Fruit fly (Drosophila melanogaster): ENCODE results near the gene Grx5.

Gene Grx5

dm6 chrX:14805646-14806045 is 32.4 kb downstream of the Grx5 start:
- TF ChIP-seq Pif1B (GFP tag; optimal IDR thresholded peaks at IDR 0.05) (peak; percentile 9), Ets98B (GFP tag; IDR thresholded peaks at IDR 0.05) (peak; percentile 19; the same call in 1 of the 2 replicates), Pif1A (GFP tag; optimal IDR thresholded peaks at IDR 0.05) (peak; percentile 18), rn (GFP tag; IDR thresholded peaks at IDR 0.05) (no peak), CG8301 (tag; optimal IDR thresholded peaks at IDR 0.05) (peak; percentile 15), CG4496 (GFP tag; IDR thresholded peaks at IDR 0.05) (peak; percentile 62), CG34367 (tag; optimal IDR thresholded peaks at IDR 0.05) (no peak)

dm6 chrX:14802611-14803110 is 35.3 kb downstream of the Grx5 start:
- no peak for TF ChIP-seq CG4496 (GFP tag; IDR thresholded peaks at IDR 0.05)
- no peak for TF ChIP-seq CG32121 (GFP tag; IDR thresholded peaks at IDR 0.05)
- TF ChIP-seq EcR (GFP tag; optimal IDR thresholded peaks at IDR 0.05), result no peak
- no peak for TF ChIP-seq Pif1A (GFP tag; optimal IDR thresholded peaks at IDR 0.05)
- TF ChIP-seq rn (GFP tag; IDR thresholded peaks at IDR 0.05), result no peak
- no peak for TF ChIP-seq D1 (tag; optimal IDR thresholded peaks at IDR 0.05)
- TF ChIP-seq fd96Ca (GFP tag; IDR thresholded peaks at IDR 0.05), result no peak
- no peak for TF ChIP-seq CG15710 (tag; optimal IDR thresholded peaks at IDR 0.05)
- no peak for TF ChIP-seq Snoo (tag; optimal IDR thresholded peaks at IDR 0.05)
- no peak for TF ChIP-seq CG34367 (tag; optimal IDR thresholded peaks at IDR 0.05)
- no peak for TF ChIP-seq CG12605 (GFP tag; IDR thresholded peaks at IDR 0.05)
